Worm (Caenorhabditis elegans): Measurements from ENCODE around the gene K12H4.3.

The K12H4.3 gene

ce11 chrIII:8045734-8046133 lies at the start of gene K12H4.3:
K12H4.3 (plus strand) TSS chrIII:8046034.
- TF ChIP-seq nhr-25 (tag; optimal IDR thresholded peaks at IDR 0.05) (no peak), nhr-11 (tag; optimal IDR thresholded peaks at IDR 0.05) (no peak), elt-3 (tag; optimal IDR thresholded peaks at IDR 0.05) (no peak), unc-62 (GFP tag; optimal IDR thresholded peaks at IDR 0.05) (no peak), nhr-21 (tag; optimal IDR thresholded peaks at IDR 0.05) (no peak), nhr-129 (tag; optimal IDR thresholded peaks at IDR 0.05) (no peak), ceh-16 (tag; optimal IDR thresholded peaks at IDR 0.05) (no peak), unc-55 (GFP tag; optimal IDR thresholded peaks at IDR 0.05) (no peak), aly-2 (tag; optimal IDR thresholded peaks at IDR 0.05) (no peak), ztf-11 (tag; optimal IDR thresholded peaks at IDR 0.05) (no peak), sem-4 (tag; optimal IDR thresholded peaks at IDR 0.05) (no peak), elt-1 (tag; optimal IDR thresholded peaks at IDR 0.05) (no peak), F13H6.1 (tag; optimal IDR thresholded peaks at IDR 0.05) (no peak), nhr-77 (tag; optimal IDR thresholded peaks at IDR 0.05) (no peak)

ce11 chrIII:7996353-7996752 lies 49.5 kb upstream of the K12H4.3 start, which contains the start of gene npr-17:
npr-17 (minus strand) TSS chrIII:7996453.
- no peak for TF ChIP-seq ztf-11 (tag; optimal IDR thresholded peaks at IDR 0.05)
- no peak for TF ChIP-seq mbf-1 (tag; optimal IDR thresholded peaks at IDR 0.05)
- no peak for TF ChIP-seq lin-11 (tag; optimal IDR thresholded peaks at IDR 0.05)
- TF ChIP-seq lsy-2 (tag; optimal IDR thresholded peaks at IDR 0.05) = no peak
- TF ChIP-seq sem-4 (tag; optimal IDR thresholded peaks at IDR 0.05) = no peak

ce11 chrIII:7997447-7998046 lies 48.3 kb upstream of the K12H4.3 start:
- no peak for TF ChIP-seq gmeb-1 (tag; optimal IDR thresholded peaks at IDR 0.05)
- no peak for TF ChIP-seq lin-39 (tag; optimal IDR thresholded peaks at IDR 0.05)
- TF ChIP-seq sma-3 (GFP tag; optimal IDR thresholded peaks at IDR 0.05) = no peak
- TF ChIP-seq ztf-4 (tag; optimal IDR thresholded peaks at IDR 0.05) = no peak
- no peak for TF ChIP-seq unc-55 (GFP tag; optimal IDR thresholded peaks at IDR 0.05)
- TF ChIP-seq skn-1 (tag; optimal IDR thresholded peaks at IDR 0.05) = no peak
- TF ChIP-seq sma-9 (GFP tag; optimal IDR thresholded peaks at IDR 0.05) = no peak
- no peak for TF ChIP-seq sma-9 (tag; optimal IDR thresholded peaks at IDR 0.05)
- no peak for TF ChIP-seq R02D3.7 (tag; optimal IDR thresholded peaks at IDR 0.05)
- TF ChIP-seq mbf-1 (tag; optimal IDR thresholded peaks at IDR 0.05) = no peak
- TF ChIP-seq nhr-237 (tag; optimal IDR thresholded peaks at IDR 0.05) = no peak
- no peak for TF ChIP-seq nhr-25 (tag; optimal IDR thresholded peaks at IDR 0.05)
- TF ChIP-seq peb-1 (tag; optimal IDR thresholded peaks at IDR 0.05) = no peak
- no peak for TF ChIP-seq ztf-11 (tag; optimal IDR thresholded peaks at IDR 0.05)
- no peak for TF ChIP-seq elt-3 (tag; optimal IDR thresholded peaks at IDR 0.05)
- no peak for TF ChIP-seq ceh-16 (tag; optimal IDR thresholded peaks at IDR 0.05)
- no peak for TF ChIP-seq lin-13 (GFP tag; optimal IDR thresholded peaks at IDR 0.05)
- no peak for TF ChIP-seq sem-4 (tag; optimal IDR thresholded peaks at IDR 0.05)
- no peak for TF ChIP-seq blmp-1 (tag; optimal IDR thresholded peaks at IDR 0.05; ENCODE audit: insufficient read depth)

ce11 chrIII:8001557-8001956 lies 44.3 kb upstream of the K12H4.3 start:
- TF ChIP-seq unc-62 (GFP tag; optimal IDR thresholded peaks at IDR 0.05) (no peak), peb-1 (tag; optimal IDR thresholded peaks at IDR 0.05) (no peak), lin-39 (tag; optimal IDR thresholded peaks at IDR 0.05) (no peak), nhr-6 (tag; optimal IDR thresholded peaks at IDR 0.05) (no peak), egl-27 (tag; optimal IDR thresholded peaks at IDR 0.05) (no peak), nhr-12 (tag; optimal IDR thresholded peaks at IDR 0.05) (no peak), mdl-1 (tag; optimal IDR thresholded peaks at IDR 0.05) (no peak), ztf-11 (tag; optimal IDR thresholded peaks at IDR 0.05) (no peak), nhr-129 (tag; optimal IDR thresholded peaks at IDR 0.05) (no peak), nhr-77 (tag; optimal IDR thresholded peaks at IDR 0.05) (no peak), sma-3 (GFP tag; optimal IDR thresholded peaks at IDR 0.05) (no peak), alr-1 (tag; optimal IDR thresholded peaks at IDR 0.05) (no peak), ztf-1 (GFP tag; conservative IDR thresholded peaks at IDR 0.05) (no peak), aly-2 (tag; optimal IDR thresholded peaks at IDR 0.05) (no peak), fos-1 (tag; optimal IDR thresholded peaks at IDR 0.05) (no peak), ceh-82 (tag; optimal IDR thresholded peaks at IDR 0.05) (no peak), R02D3.7 (tag; optimal IDR thresholded peaks at IDR 0.05) (no peak)

Measured in whole organism, L2 larva.